Fruit fly (Drosophila melanogaster) whole organism, embryonic: ENCODE data around the gene RhoGDI.

Experiments used
- Awh ChIP-seq: fragments of 200-800 bp; sonication (Bioruptor generic); IDR thresholded peaks from 2 replicates; pipeline ENCODE4, ENCODE4 v1.3.6; 2022; ENCODE audit warnings: missing biosample characterization, missing genetic modification characterization
- B-H1 ChIP-seq: fragments of 200-800 bp; sonication (Bioruptor generic); IDR thresholded peaks from 3 replicates; pipeline ENCODE4 v1.3.6; 2022; ENCODE audit warnings: missing biosample characterization, missing genetic modification characterization
- Bgb ChIP-seq: fragments of 200-800 bp; sonication (Bioruptor generic); IDR thresholded peaks from 2 replicates; pipeline ENCODE4 v1.3.6; 2022; ENCODE audit warnings: missing biosample characterization, missing genetic modification characterization; ENCODE audit not compliant: partially characterized antibody
- Bteb2 ChIP-seq: fragments of 200-800 bp; sonication (Bioruptor generic); optimal IDR thresholded peaks from 2 replicates; lab custom pipeline; 2016; ENCODE audit warnings: missing biosample characterization, missing genetic modification characterization
- C15 ChIP-seq: fragments of 200-800 bp; sonication (Bioruptor generic); IDR thresholded peaks from 3 replicates; pipeline ENCODE4 v1.3.6; 2022; ENCODE audit warnings: missing biosample characterization, missing genetic modification characterization
- CG13296 ChIP-seq: fragments of 200-800 bp; sonication (Bioruptor generic); optimal IDR thresholded peaks from 3 replicates; lab custom pipeline; 2018; ENCODE audit warnings: missing biosample characterization, mild to moderate bottlenecking, missing genetic modification characterization
- CG14965 ChIP-seq: fragments of 200-800 bp; sonication (Bioruptor generic); optimal IDR thresholded peaks from 2 replicates; lab custom pipeline; 2016; ENCODE audit warnings: missing biosample characterization, missing genetic modification characterization, borderline replicate concordance
- CG15011 ChIP-seq: fragments of 200-800 bp; sonication (Bioruptor generic); optimal IDR thresholded peaks from 3 replicates; lab custom pipeline; 2018; ENCODE audit warnings: missing biosample characterization, mild to moderate bottlenecking, missing genetic modification characterization
- CG15073 ChIP-seq: fragments of 200-800 bp; sonication (Bioruptor generic); optimal IDR thresholded peaks from 2 replicates; lab custom pipeline; 2016; ENCODE audit warnings: missing biosample characterization, missing genetic modification characterization
- CG1647 ChIP-seq: fragments of 200-800 bp; sonication (Bioruptor generic); optimal IDR thresholded peaks from 3 replicates; lab custom pipeline; 2016; ENCODE audit warnings: missing biosample characterization, missing genetic modification characterization
- CG17612 ChIP-seq: fragments of 200-800 bp; sonication (Bioruptor generic); IDR thresholded peaks from 2 replicates; pipeline ENCODE4 v1.3.6; 2022; ENCODE audit warnings: missing biosample characterization, missing genetic modification characterization
- CG18011 ChIP-seq: fragments of 200-800 bp; sonication (Bioruptor generic); optimal IDR thresholded peaks from 2 replicates; lab custom pipeline; 2017; ENCODE audit warnings: missing biosample characterization, missing genetic modification characterization, mild to moderate bottlenecking, moderate library complexity, missing genotype
- CG3847 ChIP-seq: fragments of 200-800 bp; sonication (Bioruptor generic); IDR thresholded peaks from 2 replicates; pipeline ENCODE4 v1.3.6; 2022; ENCODE audit warnings: missing biosample characterization, missing genetic modification characterization
- CG43689 ChIP-seq: fragments of 200-800 bp; sonication (Bioruptor generic); IDR thresholded peaks from 2 replicates; pipeline ENCODE4 v1.3.6; 2022; ENCODE audit warnings: missing biosample characterization, missing genetic modification characterization
- CG4424 ChIP-seq: fragments of 200-800 bp; sonication (Bioruptor generic); optimal IDR thresholded peaks from 3 replicates; lab custom pipeline; 2016; ENCODE audit warnings: missing biosample characterization, missing genetic modification characterization
- CG5245 ChIP-seq: fragments of 200-800 bp; sonication (Bioruptor generic); optimal IDR thresholded peaks from 3 replicates; lab custom pipeline; 2016; ENCODE audit warnings: missing biosample characterization, missing genetic modification characterization
- CG6791 ChIP-seq: fragments of 200-800 bp; sonication (Bioruptor generic); IDR thresholded peaks from 3 replicates; pipeline ENCODE4 v1.3.6; 2022; ENCODE audit warnings: missing biosample characterization, missing genetic modification characterization; ENCODE audit not compliant: partially characterized antibody
- CG6813 ChIP-seq: fragments of 200-800 bp; sonication (Bioruptor generic); optimal IDR thresholded peaks from 2 replicates; lab custom pipeline; 2017; ENCODE audit warnings: missing biosample characterization, missing genetic modification characterization, mild to moderate bottlenecking, moderate library complexity, missing genetic modification reagents
- CG9817 ChIP-seq: fragments of 200-800 bp; sonication (Bioruptor generic); optimal IDR thresholded peaks from 2 replicates; lab custom pipeline; 2018; ENCODE audit warnings: missing biosample characterization, mild to moderate bottlenecking, missing genetic modification characterization, moderate library complexity
- Fer1 ChIP-seq: fragments of 200-800 bp; sonication (Bioruptor generic); optimal IDR thresholded peaks from 2 replicates; lab custom pipeline; 2017; ENCODE audit warnings: missing biosample characterization, mild to moderate bottlenecking, missing genetic modification characterization
- HHEX ChIP-seq: fragments of 200-800 bp; sonication (Bioruptor generic); optimal IDR thresholded peaks from 3 replicates; lab custom pipeline; 2017; ENCODE audit warnings: missing biosample characterization, mild to moderate bottlenecking, missing genetic modification characterization, missing genetic modification reagents
- Hr78 ChIP-seq, 2 experiments: fragments of 200-800 bp in 1 of 2; fragments of >200 bp in 1 of 2; sonication (Bioruptor generic) in 1 of 2; optimal IDR thresholded peaks; 2 replicates each; lab custom pipeline; 2017 to 2019; ENCODE audit warnings: missing biosample characterization in 2 of 2, missing genetic modification characterization in 2 of 2, mild to moderate bottlenecking in 1 of 2, moderate library complexity in 1 of 2
- Max ChIP-seq: fragments of 200-800 bp; sonication (Bioruptor generic); optimal IDR thresholded peaks from 2 replicates; lab custom pipeline; 2016; ENCODE audit warnings: missing biosample characterization, mild to moderate bottlenecking, missing genetic modification characterization
- Med ChIP-seq: fragments of 200-800 bp; sonication (Bioruptor generic); peaks from one replicate; lab custom pipeline; 2016; ENCODE audit warnings: missing biosample characterization, missing genetic modification characterization, mild to moderate bottlenecking, inconsistent platforms, moderate library complexity
- Nf-YA ChIP-seq: fragments of 200-800 bp; sonication (Bioruptor generic); IDR thresholded peaks from 2 replicates; pipeline ENCODE4 v1.3.6; 2022; ENCODE audit warnings: missing biosample characterization, missing genetic modification characterization
- Sox100B ChIP-seq: fragments of 200-800 bp; sonication (Bioruptor generic); optimal IDR thresholded peaks from 3 replicates; lab custom pipeline; 2018; ENCODE audit warnings: missing biosample characterization, mild to moderate bottlenecking, missing genetic modification characterization
- Sry-β ChIP-seq: fragments of 200-800 bp; sonication (Bioruptor generic); optimal IDR thresholded peaks from 2 replicates; lab custom pipeline; 2018; ENCODE audit warnings: missing biosample characterization, mild to moderate bottlenecking, missing genetic modification characterization, moderate library complexity
- TFAM ChIP-seq: fragments of 200-800 bp; sonication (Bioruptor generic); optimal IDR thresholded peaks from 2 replicates; lab custom pipeline; 2017; ENCODE audit warnings: missing biosample characterization, missing genetic modification characterization, inconsistent platforms
- Usf ChIP-seq: fragments of 200-800 bp; sonication (Bioruptor generic); optimal IDR thresholded peaks from 2 replicates; lab custom pipeline; 2017; ENCODE audit warnings: missing genotype, missing biosample characterization, missing genetic modification characterization
- ac ChIP-seq: fragments of 200-800 bp; sonication (Bioruptor generic); optimal IDR thresholded peaks from 3 replicates; lab custom pipeline; 2017; ENCODE audit warnings: missing biosample characterization, mild to moderate bottlenecking, missing genetic modification characterization
- aop ChIP-seq: fragments of 200-800 bp; sonication (Bioruptor generic); IDR thresholded peaks from 2 replicates; pipeline ENCODE4 v1.3.6; 2022; ENCODE audit warnings: missing biosample characterization, missing genetic modification characterization
- bbx ChIP-seq: fragments of 200-800 bp; sonication (Bioruptor generic); IDR thresholded peaks from 2 replicates; pipeline ENCODE4 v1.3.6; 2022; ENCODE audit warnings: missing biosample characterization, missing genetic modification characterization; ENCODE audit not compliant: partially characterized antibody
- ci ChIP-seq: fragments of 200-800 bp; sonication (Bioruptor generic); IDR thresholded peaks from 3 replicates; pipeline ENCODE4 v1.3.6; 2022; ENCODE audit warnings: missing biosample characterization, missing genetic modification characterization
- crp ChIP-seq, 2 experiments: fragments of 200-800 bp; sonication (Bioruptor generic); optimal IDR thresholded peaks; 2 replicates in 1 of 2; 3 replicates in 1 of 2; lab custom pipeline; 2017; ENCODE audit warnings: missing biosample characterization in 2 of 2, missing genetic modification characterization in 2 of 2, mild to moderate bottlenecking in 1 of 2, moderate library complexity in 1 of 2
- cwo ChIP-seq: fragments of 200-800 bp; sonication (Bioruptor generic); optimal IDR thresholded peaks from 3 replicates; lab custom pipeline; 2017; ENCODE audit warnings: missing biosample characterization, missing genetic modification characterization, mild to moderate bottlenecking, moderate library complexity, missing genetic modification reagents
- ftz-f1 ChIP-seq: fragments of 200-800 bp; sonication (Bioruptor generic); optimal IDR thresholded peaks from 2 replicates; lab custom pipeline; 2016; ENCODE audit warnings: missing biosample characterization, missing genetic modification characterization
- jing ChIP-seq: fragments of 200-800 bp; sonication (Bioruptor generic); optimal IDR thresholded peaks from 2 replicates; lab custom pipeline; 2018; ENCODE audit warnings: missing biosample characterization, mild to moderate bottlenecking, missing genetic modification characterization
- klu ChIP-seq: fragments of 200-800 bp; sonication (Bioruptor generic); IDR thresholded peaks from 2 replicates; pipeline ENCODE4 v1.3.6; 2022; ENCODE audit warnings: missing biosample characterization, missing genetic modification characterization
- kni ChIP-seq: fragments of 200-800 bp; sonication (Bioruptor generic); optimal IDR thresholded peaks from 3 replicates; lab custom pipeline; 2017; ENCODE audit warnings: mild to moderate bottlenecking, missing biosample characterization, missing genetic modification reagents, missing genetic modification characterization
- lilli ChIP-seq: fragments of 200-800 bp; sonication (Bioruptor generic); optimal IDR thresholded peaks from 3 replicates; lab custom pipeline; 2016; ENCODE audit warnings: missing biosample characterization, missing genetic modification characterization
- mirr ChIP-seq: fragments of 200-800 bp; sonication (Bioruptor generic); optimal IDR thresholded peaks from 3 replicates; lab custom pipeline; 2018; ENCODE audit warnings: missing biosample characterization, mild to moderate bottlenecking, missing genetic modification characterization
- nau ChIP-seq: fragments of 200-800 bp; sonication (Bioruptor generic); optimal IDR thresholded peaks from 3 replicates; lab custom pipeline; 2017; ENCODE audit warnings: missing biosample characterization, mild to moderate bottlenecking, missing genetic modification characterization, missing genetic modification reagents
- nom ChIP-seq: fragments of 200-800 bp; sonication (Bioruptor generic); optimal IDR thresholded peaks from 2 replicates; lab custom pipeline; 2017; ENCODE audit warnings: missing biosample characterization, missing genetic modification characterization, mild to moderate bottlenecking, moderate library complexity, missing genetic modification reagents
- oc ChIP-seq: fragments of 200-800 bp; sonication (Bioruptor generic); optimal IDR thresholded peaks from 2 replicates; lab custom pipeline; 2018; ENCODE audit warnings: missing biosample characterization, mild to moderate bottlenecking, missing genetic modification characterization, moderate library complexity
- pb ChIP-seq: fragments of 200-800 bp; sonication (Bioruptor generic); optimal IDR thresholded peaks from 3 replicates; lab custom pipeline; 2016; ENCODE audit warnings: missing biosample characterization, missing genetic modification characterization
- pfk ChIP-seq: fragments of 200-800 bp; sonication (Bioruptor generic); optimal IDR thresholded peaks from 2 replicates; lab custom pipeline; 2018; ENCODE audit warnings: missing biosample characterization, mild to moderate bottlenecking, missing genetic modification characterization, moderate library complexity
- sens ChIP-seq: fragments of 200-800 bp; sonication (Bioruptor generic); peaks from one replicate; lab custom pipeline; 2016; ENCODE audit warnings: missing biosample characterization, missing genetic modification characterization
- seq ChIP-seq: fragments of 200-800 bp; sonication (Bioruptor generic); IDR thresholded peaks from 2 replicates; pipeline ENCODE4 v1.3.6; 2022; ENCODE audit warnings: missing biosample characterization, missing genetic modification characterization
- slp2 ChIP-seq: fragments of 200-800 bp; sonication (Bioruptor generic); optimal IDR thresholded peaks from 2 replicates; lab custom pipeline; 2016; ENCODE audit warnings: missing biosample characterization, missing genetic modification characterization
- sna ChIP-seq: fragments of 200-800 bp; sonication (Bioruptor generic); IDR thresholded peaks from 2 replicates; pipeline ENCODE4 v1.3.6; 2022; ENCODE audit warnings: missing biosample characterization, missing genetic modification characterization; ENCODE audit not compliant: partially characterized antibody

RhoGDI gene

DNA sequence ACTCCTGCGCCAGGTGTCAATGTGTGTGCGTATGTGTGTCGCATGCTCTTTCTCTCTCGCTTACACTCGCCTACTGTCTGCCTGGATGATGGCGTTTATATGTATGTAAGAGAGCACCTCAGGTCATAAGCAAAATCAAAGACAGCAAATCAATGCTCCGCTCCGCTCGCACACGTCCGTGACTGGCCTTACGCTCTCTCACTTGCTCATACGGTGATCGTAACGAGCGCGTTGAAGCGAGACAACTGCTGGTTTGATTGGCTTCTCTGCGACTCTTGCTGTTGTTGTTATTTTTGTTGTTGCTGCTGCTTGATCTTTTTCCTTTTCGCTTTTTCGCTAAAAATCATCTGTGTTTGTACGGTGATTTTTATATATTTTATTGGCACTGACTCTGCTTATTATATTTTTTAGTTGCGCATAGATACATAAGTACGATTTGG lies 33.0 kb upstream of the RhoGDI start (continued):
- TF ChIP-seq ac (peak; percentile 34), Hr78 (GFP tag; optimal IDR thresholded peaks at IDR 0.05; lab: Kevin White, UChicago) (peak in 1 of 2 experiments; percentile 92), Bteb2 (GFP tag; lab: Kevin White, UChicago) (no peak), Med (peak; percentile 24), CG15011 (GFP tag; lab: Kevin White, UChicago) (no peak), Usf (GFP tag; lab: Kevin White, UChicago) (no peak), seq (GFP tag; lab: Robert Waterston, UW) (no peak), nau (GFP tag; lab: Kevin White, UChicago) (no peak), C15 (GFP tag; lab: Robert Waterston, UW) (no peak), CG1647 (GFP tag; lab: Kevin White, UChicago) (no peak), Max (peak; percentile 7), pfk (GFP tag; lab: Kevin White, UChicago) (no peak), CG6813 (GFP tag; lab: Kevin White, UChicago) (no peak), CG17612 (GFP tag; lab: Robert Waterston, UW) (no peak), CG18011 (GFP tag; lab: Kevin White, UChicago) (no peak), CG13296 (GFP tag; lab: Kevin White, UChicago) (no peak), klu (GFP tag; lab: Robert Waterston, UW) (no peak), mirr (GFP tag; lab: Kevin White, UChicago) (no peak), Bgb (GFP tag; lab: Robert Waterston, UW) (peak; percentile 33; the same call in 1 of the 2 replicates), CG5245 (GFP tag; lab: Kevin White, UChicago) (no peak), jing (GFP tag; lab: Kevin White, UChicago) (no peak), Fer1 (no peak), Sox100B (GFP tag; lab: Kevin White, UChicago) (no peak), cwo (GFP tag; lab: Kevin White, UChicago) (no peak), ftz-f1 (GFP tag; lab: Kevin White, UChicago) (peak; percentile 93), CG6791 (GFP tag; lab: Robert Waterston, UW) (no peak), CG14965 (GFP tag; lab: Kevin White, UChicago) (no peak), Sry-β (GFP tag; lab: Kevin White, UChicago) (no peak), Awh (GFP tag; lab: Robert Waterston, UW) (no peak), TFAM (GFP tag; lab: Kevin White, UChicago) (no peak), sna (GFP tag; lab: Robert Waterston, UW) (0 out of 2 replicates have a peak, but pooled peaks have one; percentile 16), crp (GFP tag; optimal IDR thresholded peaks at IDR 0.05; lab: Kevin White, UChicago) (peak in 1 of 2 experiments; percentile 51), CG4424 (GFP tag; lab: Kevin White, UChicago) (no peak), CG15073 (GFP tag; lab: Kevin White, UChicago) (no peak), nom (GFP tag; lab: Kevin White, UChicago) (peak; percentile 47), ci (GFP tag; lab: Robert Waterston, UW) (no peak), kni (GFP tag; lab: Kevin White, UChicago) (peak; percentile 71), CG9817 (tag; lab: Kevin White, UChicago) (no peak), oc (no peak), Nf-YA (GFP tag; lab: Robert Waterston, UW) (peak; percentile 55; the same call in 1 of the 2 replicates), lilli (GFP tag; lab: Kevin White, UChicago) (no peak), CG43689 (no peak), B-H1 (no peak), bbx (no peak), CG3847 (0 out of 2 replicates have a peak, but pooled peaks have one; percentile 7), pb (GFP tag; lab: Kevin White, UChicago) (no peak), sens (GFP tag; lab: Kevin White, UChicago) (peak; percentile 86), aop (GFP tag; lab: Robert Waterston, UW) (no peak), HHEX (no peak), slp2 (GFP tag; lab: Kevin White, UChicago) (no peak)
